Worm (Caenorhabditis elegans) whole organism, mixed stage, embryonic: Measurements from ENCODE around the gene F46B6.9.

ENCODE experiments used
- ces-1 ChIP-seq: fragments of 150-350 bp; optimal IDR thresholded peaks from 2 replicates; lab custom pipeline; 2014; ENCODE audit warnings: missing biosample characterization, missing genetic modification reagents, missing genetic modification characterization
- ham-2 ChIP-seq: fragments of 200-800 bp; sonication (Bioruptor generic); optimal IDR thresholded peaks from 2 replicates; lab custom pipeline; 2018; ENCODE audit warnings: mild to moderate bottlenecking, missing genetic modification characterization, missing compliant biosample characterization
- lsy-2 ChIP-seq: fragments of 150-350 bp; optimal IDR thresholded peaks from 2 replicates; lab custom pipeline; 2014; ENCODE audit warnings: missing biosample characterization, missing genetic modification characterization
- nhr-2 ChIP-seq: fragments of 150-350 bp; optimal IDR thresholded peaks from 2 replicates; lab custom pipeline; 2014; ENCODE audit warnings: missing biosample characterization, missing genetic modification characterization
- nhr-237 ChIP-seq: fragments of 150-350 bp; optimal IDR thresholded peaks from 2 replicates; lab custom pipeline; 2014; ENCODE audit warnings: missing biosample characterization, missing genetic modification characterization
- nhr-76 ChIP-seq: sonication (generic microtip); optimal IDR thresholded peaks from 2 replicates; lab custom pipeline; 2017; ENCODE audit warnings: missing biosample characterization, missing genetic modification characterization
- pha-4 ChIP-seq: fragments of 150-350 bp; optimal IDR thresholded peaks from 2 replicates; lab custom pipeline; 2018; ENCODE audit warnings: missing biosample characterization, missing genetic modification reagents, missing genetic modification characterization
- unc-62 ChIP-seq: fragments of 150-350 bp; optimal IDR thresholded peaks from 2 replicates; lab custom pipeline; 2014; ENCODE audit warnings: missing biosample characterization, missing genetic modification reagents, missing genetic modification characterization

- TF ChIP-seq unc-62 (GFP tag; lab: Kevin White, UChicago) (no peak), ces-1 (GFP tag; lab: Kevin White, UChicago) (peak; percentile 94), nhr-237 (tag; lab: Kevin White, UChicago) (no peak), nhr-76 (tag; lab: Kevin White, UChicago) (no peak), ham-2 (GFP tag; lab: Kevin White, UChicago) (no peak), lsy-2 (tag; lab: Kevin White, UChicago) (no peak), nhr-2 (tag; lab: Kevin White, UChicago) (no peak), pha-4 (tag; lab: Kevin White, UChicago) (no peak)
These were observed 32.9 kb upstream of the F46B6.9 start for ce11 chrV:9763759-9764158.
